Fruit fly (Drosophila melanogaster) whole organism, wandering third instar larva: Measurements from ENCODE around the gene CG7054.
A peak's percentile ranks its signal among the peaks of the same experiment; 100 is the strongest.

ENCODE experiments used
- Abd-B ChIP-seq: fragments of >200 bp; optimal IDR thresholded peaks from 2 replicates; lab custom pipeline; 2017; ENCODE audit warnings: missing biosample characterization, missing genetic modification characterization
- CG9705 ChIP-seq: fragments of 200-800 bp; sonication (Bioruptor generic); optimal IDR thresholded peaks from 2 replicates; lab custom pipeline; 2018; ENCODE audit warnings: missing biosample characterization, mild to moderate bottlenecking, missing genetic modification characterization
- CrebA ChIP-seq: fragments of 200-800 bp; sonication (Bioruptor generic); optimal IDR thresholded peaks from 2 replicates; lab custom pipeline; 2016; ENCODE audit warnings: missing biosample characterization, mild to moderate bottlenecking, missing genetic modification characterization, borderline replicate concordance
- Dfd ChIP-seq: fragments of >200 bp; optimal IDR thresholded peaks from 2 replicates; lab custom pipeline; 2017; ENCODE audit warnings: missing biosample characterization, missing genetic modification characterization
- Dif ChIP-seq: fragments of 200-275, 200-300 bp; sonication (Bioruptor generic); optimal IDR thresholded peaks from 2 replicates; lab custom pipeline; 2018; ENCODE audit warnings: missing biosample characterization, missing genetic modification characterization; ENCODE audit not compliant: partially characterized antibody
- GATAd ChIP-seq: sonication (Bioruptor generic); optimal IDR thresholded peaks from 2 replicates; lab custom pipeline; 2016; ENCODE audit warnings: missing biosample characterization, missing genetic modification characterization
- HLH106 ChIP-seq: fragments of 200-800 bp; optimal IDR thresholded peaks from 3 replicates; lab custom pipeline; 2019; ENCODE audit warnings: missing biosample characterization, mild to moderate bottlenecking, missing genetic modification characterization, moderate library complexity
- Hnf4 ChIP-seq: fragments of 200-800 bp; sonication (Bioruptor generic); optimal IDR thresholded peaks from 2 replicates; lab custom pipeline; 2016; ENCODE audit warnings: missing biosample characterization, mild to moderate bottlenecking, missing genetic modification characterization
- Hr78 ChIP-seq: fragments of >200 bp; optimal IDR thresholded peaks from 2 replicates; lab custom pipeline; 2017; ENCODE audit warnings: missing biosample characterization, missing genetic modification characterization
- Jra ChIP-seq: sonication (Bioruptor generic); optimal IDR thresholded peaks from 2 replicates; lab custom pipeline; 2016; ENCODE audit warnings: missing biosample characterization, missing genetic modification characterization
- Mio ChIP-seq: sonication (Bioruptor generic); optimal IDR thresholded peaks from 2 replicates; lab custom pipeline; 2016; ENCODE audit warnings: missing biosample characterization, missing genetic modification characterization
- Myc ChIP-seq: fragments of >200 bp; optimal IDR thresholded peaks from 2 replicates; lab custom pipeline; 2017
- N ChIP-seq: fragments of >200 bp; optimal IDR thresholded peaks from 2 replicates; lab custom pipeline; 2018; ENCODE audit warnings: missing biosample characterization, missing external identifiers, missing genetic modification characterization
- Rel ChIP-seq, 2 experiments: fragments of 200-800 bp; sonication (Bioruptor generic) in 1 of 2; optimal IDR thresholded peaks; 2 replicates in 1 of 2; 3 replicates in 1 of 2; lab custom pipeline; 2016 to 2019; ENCODE audit warnings: mild to moderate bottlenecking in 2 of 2, missing biosample characterization in 2 of 2, missing genetic modification characterization in 2 of 2, moderate library complexity in 1 of 2
- Sp1 ChIP-seq: fragments of 200-800 bp; sonication (Bioruptor generic); optimal IDR thresholded peaks from 3 replicates; lab custom pipeline; 2019; ENCODE audit warnings: missing biosample characterization, mild to moderate bottlenecking, missing genetic modification characterization, moderate library complexity
- Vsx2 ChIP-seq: fragments of 200-300, 225-300 bp; sonication (Bioruptor generic); optimal IDR thresholded peaks from 2 replicates; lab custom pipeline; 2018; ENCODE audit warnings: missing biosample characterization, missing genetic modification characterization; ENCODE audit not compliant: partially characterized antibody
- br ChIP-seq: fragments of 200-800 bp; sonication (Bioruptor generic); optimal IDR thresholded peaks from 2 replicates; lab custom pipeline; 2016; ENCODE audit warnings: missing biosample characterization, missing genetic modification characterization
- brk ChIP-seq: fragments of 200-800 bp; sonication (Bioruptor generic); optimal IDR thresholded peaks from 2 replicates; lab custom pipeline; 2016; ENCODE audit warnings: missing biosample characterization, mild to moderate bottlenecking, missing genetic modification characterization
- dl ChIP-seq, 2 experiments: fragments of 175-275, 200-275 bp in 1 of 2; fragments of 200-275 bp in 1 of 2; sonication (Bioruptor generic); optimal IDR thresholded peaks; lab custom pipeline; 2018; ENCODE audit warnings: mild to moderate bottlenecking in 2 of 2, missing biosample characterization in 2 of 2, missing genetic modification characterization in 2 of 2, moderate library complexity in 2 of 2; ENCODE audit not compliant: partially characterized antibody in 2 of 2, insufficient read depth in 1 of 2
- dmrt93B ChIP-seq: fragments of 200-800 bp; sonication (Bioruptor generic); optimal IDR thresholded peaks from 2 replicates; lab custom pipeline; 2018; ENCODE audit warnings: missing biosample characterization, mild to moderate bottlenecking, missing genetic modification characterization
- dsf ChIP-seq: sonication (Bioruptor generic); optimal IDR thresholded peaks from 2 replicates; lab custom pipeline; 2016; ENCODE audit warnings: missing biosample characterization, missing genetic modification characterization, borderline replicate concordance
- foxo ChIP-seq, 2 experiments: fragments of 200-800 bp; sonication (Bioruptor generic); optimal IDR thresholded peaks; 2 replicates in 1 of 2; 3 replicates in 1 of 2; lab custom pipeline; 2016 to 2017; ENCODE audit warnings: missing biosample characterization in 2 of 2, missing genetic modification characterization in 2 of 2
- h ChIP-seq: fragments of 200-800 bp; sonication (Bioruptor generic); optimal IDR thresholded peaks from 3 replicates; lab custom pipeline; 2016; ENCODE audit warnings: missing biosample characterization, mild to moderate bottlenecking, missing genetic modification characterization
- jim ChIP-seq: fragments of 175-275, 200-325 bp; sonication (Bioruptor generic); optimal IDR thresholded peaks from 2 replicates; lab custom pipeline; 2016; ENCODE audit warnings: missing biosample characterization, mild to moderate bottlenecking, missing genetic modification characterization
- lola ChIP-seq: fragments of >200 bp; optimal IDR thresholded peaks from 2 replicates; lab custom pipeline; 2017; ENCODE audit warnings: missing biosample characterization, missing genetic modification characterization
- pan ChIP-seq: fragments of >200 bp; optimal IDR thresholded peaks from 2 replicates; lab custom pipeline; 2017
- sv ChIP-seq: fragments of 200-800 bp; sonication (Bioruptor generic); optimal IDR thresholded peaks from 3 replicates; lab custom pipeline; 2016; ENCODE audit warnings: missing biosample characterization, missing genetic modification characterization
- tai ChIP-seq: sonication (Bioruptor generic); optimal IDR thresholded peaks from 2 replicates; lab custom pipeline; 2016; ENCODE audit warnings: missing biosample characterization, missing genetic modification characterization
- usp ChIP-seq: fragments of >200 bp; optimal IDR thresholded peaks from 2 replicates; lab custom pipeline; 2017; ENCODE audit warnings: missing biosample characterization, missing genetic modification characterization

The CG7054 gene

DNA sequence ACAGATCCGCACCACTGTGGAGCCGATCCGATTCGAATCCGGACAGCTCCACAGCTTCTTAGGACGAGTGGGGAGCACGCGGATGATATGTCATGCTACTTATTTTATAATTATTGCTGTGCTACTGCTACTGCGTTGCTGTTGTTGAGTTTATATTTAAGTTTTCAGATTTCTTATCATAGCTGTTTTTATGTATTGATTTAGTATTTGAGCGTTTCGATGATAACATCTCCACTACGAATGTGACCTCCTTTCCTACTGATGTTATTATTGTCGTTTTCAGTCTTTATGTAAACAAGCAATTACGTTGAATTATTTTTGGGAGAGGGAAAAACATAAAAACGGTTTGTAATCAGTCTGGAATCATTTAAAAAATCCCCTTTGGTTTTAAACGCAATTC lies 8.8 kb upstream of the CG7054 start:
- TF ChIP-seq tai (GFP tag; lab: Kevin White, UChicago), result no peak
- no peak for TF ChIP-seq pan
- no peak for TF ChIP-seq Jra (GFP tag; lab: Kevin White, UChicago)
- no peak for TF ChIP-seq jim (GFP tag; lab: Kevin White, UChicago)
- TF ChIP-seq Abd-B (GFP tag; lab: Kevin White, UChicago), result no peak
- TF ChIP-seq Rel (GFP tag; optimal IDR thresholded peaks at IDR 0.05; lab: Kevin White, UChicago), result no peak
- peak; percentile 80 for TF ChIP-seq Rel (tag; optimal IDR thresholded peaks at IDR 0.05; lab: Kevin White, UChicago)
- no peak for TF ChIP-seq sv (GFP tag; lab: Kevin White, UChicago)

dm6 chr3R:22461673-22462585 lies 2.9 kb upstream of the CG7054 start, which contains the start of the genes Rpn7 and AP-2mu:
Gene Rpn7 (minus strand): TSS chr3R:22462054.
Gene AP-2mu (plus strand): TSS chr3R:22462455.
- TF ChIP-seq Mio (GFP tag; lab: Kevin White, UChicago) (no peak), br (GFP tag; lab: Kevin White, UChicago) (no peak), h (GFP tag; lab: Kevin White, UChicago) (peak; percentile 28), Jra (GFP tag; lab: Kevin White, UChicago) (peak; percentile 51), lola (no peak), foxo (GFP tag; optimal IDR thresholded peaks at IDR 0.05; lab: Kevin White, UChicago) (peak in 1 of 2 experiments; percentile 34)

DNA sequence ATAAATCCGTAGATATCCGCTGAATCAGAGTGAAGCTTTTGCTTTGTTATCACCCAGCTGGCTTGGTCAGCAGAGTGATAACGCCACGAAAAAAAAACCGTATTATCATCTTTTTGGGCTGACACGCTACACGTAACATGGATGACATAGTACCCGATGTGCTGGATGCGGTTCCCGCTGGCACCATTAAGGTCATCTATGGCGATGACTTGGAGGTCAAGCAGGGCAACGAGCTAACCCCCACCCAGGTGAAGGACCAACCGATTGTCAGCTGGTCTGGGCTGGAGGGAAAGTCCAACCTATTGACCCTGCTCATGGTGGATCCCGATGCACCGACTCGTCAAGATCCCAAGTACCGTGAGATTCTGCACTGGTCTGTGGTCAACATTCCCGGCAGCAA lies 353 bp downstream of the CG7054 start:
- TF ChIP-seq Dif (GFP tag; lab: Kevin White, UChicago) (no peak), Hr78 (no peak)

- TF ChIP-seq jim (GFP tag; lab: Kevin White, UChicago) (no peak), Hnf4 (GFP tag; lab: Kevin White, UChicago) (no peak), Sp1 (GFP tag; lab: Kevin White, UChicago) (no peak), N (GFP tag; lab: Kevin White, UChicago) (no peak), HLH106 (no peak), dmrt93B (GFP tag; lab: Kevin White, UChicago) (no peak), Myc (lab: Kevin White, UChicago) (no peak), Rel (GFP tag; optimal IDR thresholded peaks at IDR 0.05; lab: Kevin White, UChicago) (no peak), Rel (tag; optimal IDR thresholded peaks at IDR 0.05; lab: Kevin White, UChicago) (no peak), usp (GFP tag; lab: Kevin White, UChicago) (no peak), lola (no peak), Mio (GFP tag; lab: Kevin White, UChicago) (no peak), CrebA (GFP tag; lab: Kevin White, UChicago) (no peak), Vsx2 (GFP tag; lab: Kevin White, UChicago) (no peak), br (GFP tag; lab: Kevin White, UChicago) (no peak), Dfd (GFP tag; lab: Kevin White, UChicago) (no peak), dsf (GFP tag; lab: Kevin White, UChicago) (no peak), dl (GFP tag; optimal IDR thresholded peaks at IDR 0.05; lab: Kevin White, UChicago; ENCODE audit: insufficient read depth in 1 of 2, partially characterized antibody in 2 of 2) (no peak), brk (GFP tag; lab: Kevin White, UChicago) (no peak), CG9705 (GFP tag; lab: Kevin White, UChicago) (no peak), GATAd (GFP tag; lab: Kevin White, UChicago) (no peak)
Measured at dm6 chr3R:22465984-22466530, 1.3 kb downstream of the CG7054 start, which contains the start of gene Pebp1. Gene Pebp1 (plus strand): TSS chr3R:22466034.
